Worm (Caenorhabditis elegans): ENCODE measurements around the gene F22B3.10.

Gene F22B3.10

DNA sequence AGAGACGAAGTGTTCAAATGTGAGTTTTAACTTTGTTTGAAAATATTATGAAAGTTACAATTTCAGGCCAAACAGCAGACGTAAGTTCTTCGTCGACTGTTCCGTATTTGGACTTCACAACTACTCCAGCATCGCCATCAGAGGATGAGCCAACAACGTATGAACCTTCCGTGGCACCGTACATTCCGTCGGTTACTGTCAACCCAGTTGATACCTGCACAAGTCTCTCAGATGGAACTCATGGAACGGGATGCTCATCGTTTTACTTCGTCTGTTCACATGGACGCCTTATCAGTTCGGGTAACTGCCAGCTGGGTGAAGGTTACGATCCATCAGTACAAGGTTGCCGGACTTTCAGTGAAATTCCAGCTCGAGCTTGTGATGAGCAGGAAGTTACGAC, 39.1 kb downstream of the F22B3.10 start:
- TF ChIP-seq ztf-1 (GFP tag; conservative IDR thresholded peaks at IDR 0.05) (no peak), ztf-11 (tag; optimal IDR thresholded peaks at IDR 0.05) (no peak), sma-9 (GFP tag; optimal IDR thresholded peaks at IDR 0.05) (no peak), sma-9 (tag; optimal IDR thresholded peaks at IDR 0.05) (no peak), sem-4 (tag; optimal IDR thresholded peaks at IDR 0.05) (no peak), egl-27 (tag; optimal IDR thresholded peaks at IDR 0.05) (no peak), unc-39 (tag; optimal IDR thresholded peaks at IDR 0.05) (no peak), dmd-4 (tag; optimal IDR thresholded peaks at IDR 0.05) (no peak), nhr-6 (tag; optimal IDR thresholded peaks at IDR 0.05) (no peak)

DNA sequence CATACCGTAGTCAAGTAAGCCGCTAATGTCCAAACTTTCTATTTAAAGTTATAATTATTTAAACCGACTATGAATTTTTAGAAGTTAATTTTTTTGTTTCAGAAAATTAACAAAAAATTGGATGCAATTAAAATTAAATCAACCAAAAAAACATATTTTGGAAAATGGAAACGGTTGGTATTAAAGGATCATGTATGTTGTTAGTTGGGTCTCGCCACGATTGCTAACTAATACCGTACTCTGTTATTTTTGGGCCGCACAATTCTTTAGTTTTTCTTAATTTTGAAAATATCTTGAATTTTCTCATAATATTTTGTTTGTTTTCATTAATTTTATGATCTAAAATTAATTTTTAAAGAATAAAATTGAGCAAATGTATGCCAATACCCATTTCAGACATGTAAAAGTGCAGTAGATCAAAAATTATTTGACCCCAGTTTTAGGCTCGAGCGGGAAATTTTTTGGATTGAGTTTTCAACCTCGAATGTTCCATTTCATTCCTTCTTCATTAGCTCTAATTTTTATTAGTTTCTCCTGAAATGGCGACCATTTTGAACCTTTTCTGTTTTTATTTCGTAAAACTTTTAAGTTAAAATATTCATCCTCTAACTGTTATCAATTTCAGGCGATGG, 42.3 kb downstream of the F22B3.10 start, which contains the start of gene cbd-1:
TSS of gene cbd-1 (plus strand) at position 626 of the 632 bp plus-strand sequence.
- TF ChIP-seq mdl-1 (tag; optimal IDR thresholded peaks at IDR 0.05) (no peak), nhr-12 (tag; optimal IDR thresholded peaks at IDR 0.05) (no peak), sma-3 (GFP tag; optimal IDR thresholded peaks at IDR 0.05) (no peak), crh-2 (tag; optimal IDR thresholded peaks at IDR 0.05) (no peak), peb-1 (tag; optimal IDR thresholded peaks at IDR 0.05) (no peak), unc-62 (GFP tag; optimal IDR thresholded peaks at IDR 0.05) (no peak), mbf-1 (tag; optimal IDR thresholded peaks at IDR 0.05) (no peak), elt-3 (tag; optimal IDR thresholded peaks at IDR 0.05) (no peak), zag-1 (tag; optimal IDR thresholded peaks at IDR 0.05) (no peak), skn-1 (tag; optimal IDR thresholded peaks at IDR 0.05) (no peak), dmd-4 (tag; optimal IDR thresholded peaks at IDR 0.05) (no peak), lin-11 (tag; optimal IDR thresholded peaks at IDR 0.05) (no peak)

DNA sequence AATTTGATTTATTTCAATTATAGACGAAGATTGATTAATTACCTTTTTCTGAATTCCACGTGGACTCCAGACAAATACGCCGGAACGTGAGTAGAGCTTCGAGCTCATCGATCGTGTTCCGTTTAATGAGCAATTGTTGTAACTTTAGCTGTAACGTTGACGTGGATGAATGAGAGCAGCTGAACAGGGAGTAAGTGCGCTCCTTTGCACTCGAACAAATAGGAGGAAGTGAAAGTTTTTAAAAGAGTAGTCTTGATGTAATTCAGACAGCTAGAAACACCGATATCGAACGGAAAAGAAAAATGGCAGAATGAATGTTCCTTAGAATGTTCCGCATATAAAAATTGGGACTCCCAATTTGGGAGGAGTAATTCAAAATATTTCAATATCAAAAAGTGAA, 43.2 kb downstream of the F22B3.10 start, which contains the start of gene sec-31:
TSS of gene sec-31 (minus strand) at position 148 of the 400 bp plus-strand sequence.
- TF ChIP-seq nhr-129 (tag; optimal IDR thresholded peaks at IDR 0.05) (peak; percentile 6), unc-55 (GFP tag; optimal IDR thresholded peaks at IDR 0.05) (no peak), blmp-1 (tag; optimal IDR thresholded peaks at IDR 0.05; ENCODE audit: insufficient read depth) (peak; percentile 75), Y55F3AM.14 (GFP tag; optimal IDR thresholded peaks at IDR 0.05) (no peak), zag-1 (tag; optimal IDR thresholded peaks at IDR 0.05) (no peak), fos-1 (tag; optimal IDR thresholded peaks at IDR 0.05) (no peak), unc-39 (tag; optimal IDR thresholded peaks at IDR 0.05) (no peak), lin-39 (tag; optimal IDR thresholded peaks at IDR 0.05) (no peak), sem-4 (tag; optimal IDR thresholded peaks at IDR 0.05) (no peak), nhr-77 (tag; optimal IDR thresholded peaks at IDR 0.05) (no peak), alr-1 (tag; optimal IDR thresholded peaks at IDR 0.05) (no peak), crh-2 (tag; optimal IDR thresholded peaks at IDR 0.05) (peak; percentile 60)

DNA sequence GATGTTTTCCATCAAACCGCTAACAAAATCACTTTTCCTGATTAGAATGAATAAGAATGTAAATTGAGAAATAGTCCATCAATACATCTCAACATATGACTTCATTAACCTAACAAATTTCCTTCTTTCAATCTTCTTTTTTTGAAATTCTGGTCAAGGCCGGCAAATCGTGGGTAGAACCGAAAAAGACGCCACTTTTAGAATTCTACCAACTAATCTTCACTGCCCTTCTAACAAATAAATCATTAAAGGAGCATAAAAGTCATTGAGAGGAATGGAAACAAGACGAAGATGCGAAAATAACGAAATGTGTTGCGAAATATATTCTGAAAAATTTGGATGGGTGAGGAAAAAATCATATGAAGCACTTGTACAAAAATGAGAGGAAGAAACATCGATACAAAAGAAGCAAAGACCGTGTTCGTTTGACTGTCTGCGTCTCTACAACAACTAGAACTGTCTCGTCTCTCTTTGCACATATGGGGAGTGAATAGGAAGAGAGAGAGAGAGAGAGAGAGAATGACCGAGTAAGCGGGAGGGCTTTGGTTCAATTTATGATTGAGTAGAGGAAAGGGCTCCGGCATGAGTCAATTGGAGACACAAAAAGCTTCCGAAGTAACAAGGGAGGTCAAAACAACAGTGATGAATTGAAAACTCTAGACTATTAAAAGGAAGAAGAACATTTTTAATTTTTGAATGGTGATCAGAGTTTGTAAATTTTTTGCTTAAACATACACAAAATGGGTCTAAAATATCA, 50.8 kb downstream of the F22B3.10 start:
- TF ChIP-seq nhr-21 (tag; optimal IDR thresholded peaks at IDR 0.05) (no peak), unc-55 (GFP tag; optimal IDR thresholded peaks at IDR 0.05) (peak; percentile 28), crh-2 (tag; optimal IDR thresholded peaks at IDR 0.05) (peak; percentile 6), lsy-2 (tag; optimal IDR thresholded peaks at IDR 0.05) (peak in 1 of 2 experiments; percentile 34), Y55F3AM.14 (GFP tag; optimal IDR thresholded peaks at IDR 0.05) (no peak), nhr-129 (tag; optimal IDR thresholded peaks at IDR 0.05) (peak; percentile 29), mab-5 (tag; optimal IDR thresholded peaks at IDR 0.05) (no peak), nhr-10 (tag; optimal IDR thresholded peaks at IDR 0.05) (no peak), snpc-4 (tag; optimal IDR thresholded peaks at IDR 0.05) (no peak), fos-1 (tag; optimal IDR thresholded peaks at IDR 0.05) (peak; percentile 40), F13H6.1 (tag; optimal IDR thresholded peaks at IDR 0.05) (no peak), C34F6.9 (tag; optimal IDR thresholded peaks at IDR 0.05) (peak; percentile 43), peb-1 (tag; optimal IDR thresholded peaks at IDR 0.05) (no peak)
